Fruit fly (Drosophila melanogaster) whole organism, embryonic: ENCODE results near the gene CG2865.

ENCODE experiments used
- CG10147 ChIP-seq: fragments of 200-800 bp; sonication (Bioruptor generic); optimal IDR thresholded peaks from 2 replicates; lab custom pipeline; 2019; ENCODE audit warnings: missing biosample characterization, mild to moderate bottlenecking, missing genetic modification characterization, moderate library complexity
- CG10209 ChIP-seq: fragments of 200-800 bp; sonication (Bioruptor generic); optimal IDR thresholded peaks from 3 replicates; lab custom pipeline; 2017; ENCODE audit warnings: missing biosample characterization, mild to moderate bottlenecking, missing genetic modification characterization, missing genetic modification reagents
- CG11085 ChIP-seq: fragments of 200-800 bp; sonication (Bioruptor generic); IDR thresholded peaks from 2 replicates; pipeline ENCODE4 v1.3.6; 2022; ENCODE audit warnings: missing biosample characterization, missing genetic modification characterization
- CG11247 ChIP-seq: fragments of 200-800 bp; sonication (Bioruptor generic); IDR thresholded peaks from 2 replicates; pipeline ENCODE4 v1.3.6; 2022; ENCODE audit warnings: missing biosample characterization, missing genetic modification characterization
- CG12659 ChIP-seq: fragments of 200-800 bp; sonication (Bioruptor generic); optimal IDR thresholded peaks from 3 replicates; lab custom pipeline; 2017; ENCODE audit warnings: mild to moderate bottlenecking, missing biosample characterization, missing genetic modification reagents, missing genetic modification characterization
- CG13296 ChIP-seq: fragments of 200-800 bp; sonication (Bioruptor generic); optimal IDR thresholded peaks from 3 replicates; lab custom pipeline; 2018; ENCODE audit warnings: missing biosample characterization, mild to moderate bottlenecking, missing genetic modification characterization
- CG13894 ChIP-seq: fragments of 200-800 bp; sonication (Bioruptor generic); optimal IDR thresholded peaks from 3 replicates; lab custom pipeline; 2018; ENCODE audit warnings: missing biosample characterization, mild to moderate bottlenecking, missing genetic modification characterization, moderate library complexity
- CG14965 ChIP-seq: fragments of 200-800 bp; sonication (Bioruptor generic); optimal IDR thresholded peaks from 2 replicates; lab custom pipeline; 2016; ENCODE audit warnings: missing biosample characterization, missing genetic modification characterization, borderline replicate concordance
- CG15514 ChIP-seq: fragments of 200-800 bp; sonication (Bioruptor generic); optimal IDR thresholded peaks from 3 replicates; lab custom pipeline; 2017; ENCODE audit warnings: missing biosample characterization, missing genetic modification characterization, mild to moderate bottlenecking, moderate library complexity, missing genetic modification reagents
- CG17359 ChIP-seq: fragments of 200-800 bp; sonication (Bioruptor generic); optimal IDR thresholded peaks from 3 replicates; lab custom pipeline; 2018; ENCODE audit warnings: missing biosample characterization, mild to moderate bottlenecking, missing genetic modification characterization, moderate library complexity
- CG17829 ChIP-seq: fragments of 200-800 bp; optimal IDR thresholded peaks from 2 replicates; lab custom pipeline; 2019; ENCODE audit warnings: missing biosample characterization, mild to moderate bottlenecking, missing genetic modification characterization, moderate library complexity
- CG18619 ChIP-seq: fragments of 200-800 bp; sonication (Bioruptor generic); optimal IDR thresholded peaks from 3 replicates; lab custom pipeline; 2017; ENCODE audit warnings: missing biosample characterization, mild to moderate bottlenecking, missing genetic modification characterization
- CG30403 ChIP-seq: fragments of 200-800 bp; sonication (Bioruptor generic); optimal IDR thresholded peaks from 3 replicates; lab custom pipeline; 2016; ENCODE audit warnings: missing biosample characterization, missing genetic modification characterization
- CG31224 ChIP-seq: fragments of 200-800 bp; sonication (Bioruptor generic); IDR thresholded peaks from 2 replicates; pipeline ENCODE4 v1.3.6; 2022; ENCODE audit warnings: missing biosample characterization, missing genetic modification characterization
- CG3163 ChIP-seq: fragments of 200-800 bp; sonication (Bioruptor generic); optimal IDR thresholded peaks from 3 replicates; lab custom pipeline; 2016; ENCODE audit warnings: missing biosample characterization, missing genetic modification characterization
- CG34422 ChIP-seq: fragments of 200-800 bp; sonication (Bioruptor generic); IDR thresholded peaks from 3 replicates; pipeline ENCODE4 v1.3.6; 2022; ENCODE audit warnings: missing biosample characterization, missing genetic modification characterization
- CG4820 ChIP-seq: fragments of 200-800 bp; sonication (Bioruptor generic); optimal IDR thresholded peaks from 3 replicates; lab custom pipeline; 2016; ENCODE audit warnings: missing biosample characterization, missing genetic modification characterization
- CG6689 ChIP-seq: fragments of 200-800 bp; sonication (Bioruptor generic); IDR thresholded peaks from 2 replicates; pipeline ENCODE4 v1.3.6; 2022; ENCODE audit warnings: missing biosample characterization, missing genetic modification characterization
- CG7786 ChIP-seq: fragments of 200-800 bp; sonication (Bioruptor generic); optimal IDR thresholded peaks from 2 replicates; lab custom pipeline; 2016; ENCODE audit warnings: missing biosample characterization, missing genetic modification characterization
- CG7963 ChIP-seq: fragments of 200-800 bp; sonication (Bioruptor generic); IDR thresholded peaks from 3 replicates; pipeline ENCODE4 v1.3.6; 2022; ENCODE audit warnings: missing biosample characterization, missing genetic modification characterization; ENCODE audit not compliant: partially characterized antibody
- CG8765 ChIP-seq: fragments of 200-800 bp; sonication (Bioruptor generic); IDR thresholded peaks from 2 replicates; pipeline ENCODE4 v1.3.6; 2022; ENCODE audit warnings: missing biosample characterization, missing genetic modification characterization
- CG9817 ChIP-seq: fragments of 200-800 bp; sonication (Bioruptor generic); optimal IDR thresholded peaks from 2 replicates; lab custom pipeline; 2018; ENCODE audit warnings: missing biosample characterization, mild to moderate bottlenecking, missing genetic modification characterization, moderate library complexity
- CTCF ChIP-seq: fragments of 200-800 bp; sonication (Bioruptor generic); optimal IDR thresholded peaks from 2 replicates; lab custom pipeline; 2017; ENCODE audit warnings: missing biosample characterization, mild to moderate bottlenecking, missing genetic modification characterization, moderate library complexity
- Doc3 ChIP-seq: fragments of 200-800 bp; sonication (Bioruptor generic); IDR thresholded peaks from 3 replicates; pipeline ENCODE4 v1.3.6; 2022; ENCODE audit warnings: missing biosample characterization, missing genetic modification characterization; ENCODE audit not compliant: partially characterized antibody
- Gsc ChIP-seq: fragments of 200-800 bp; sonication (Bioruptor generic); IDR thresholded peaks from 2 replicates; pipeline ENCODE4 v1.3.6; 2022; ENCODE audit warnings: missing biosample characterization, missing genetic modification characterization
- Hr3 ChIP-seq: fragments of 200-800 bp; sonication (Bioruptor generic); optimal IDR thresholded peaks from 3 replicates; lab custom pipeline; 2016; ENCODE audit warnings: missing biosample characterization, missing genetic modification characterization
- Hsf ChIP-seq: fragments of 200-800 bp; sonication (Bioruptor generic); optimal IDR thresholded peaks from 3 replicates; lab custom pipeline; 2016; ENCODE audit warnings: missing biosample characterization, missing genetic modification characterization
- Lpt ChIP-seq: fragments of >200 bp; optimal IDR thresholded peaks from 2 replicates; lab custom pipeline; 2018; ENCODE audit warnings: missing biosample characterization, missing genetic modification characterization
- Mad ChIP-seq: fragments of 200-800 bp; sonication (Bioruptor generic); optimal IDR thresholded peaks from 2 replicates; lab custom pipeline; 2016; ENCODE audit warnings: missing biosample characterization, missing genetic modification characterization
- Med ChIP-seq: fragments of 200-800 bp; sonication (Bioruptor generic); peaks from one replicate; lab custom pipeline; 2016; ENCODE audit warnings: missing biosample characterization, missing genetic modification characterization, mild to moderate bottlenecking, inconsistent platforms, moderate library complexity
- Ptx1 ChIP-seq: fragments of 200-800 bp; sonication (Bioruptor generic); IDR thresholded peaks from 2 replicates; pipeline ENCODE4 v1.3.6; 2022; ENCODE audit warnings: missing biosample characterization, missing genetic modification characterization
- amos ChIP-seq: fragments of 200-800 bp; sonication (Bioruptor generic); IDR thresholded peaks from 2 replicates; pipeline ENCODE4 v1.3.6; 2022; ENCODE audit warnings: missing biosample characterization, missing genetic modification characterization; ENCODE audit not compliant: partially characterized antibody
- bigmax ChIP-seq: fragments of 200-800 bp; sonication (Bioruptor generic); optimal IDR thresholded peaks from 2 replicates; lab custom pipeline; 2018; ENCODE audit warnings: missing biosample characterization, mild to moderate bottlenecking, missing genetic modification characterization
- btn ChIP-seq: fragments of 200-800 bp; sonication (Bioruptor generic); optimal IDR thresholded peaks from 2 replicates; lab custom pipeline; 2016; ENCODE audit warnings: missing biosample characterization, missing genetic modification characterization
- cas ChIP-seq: fragments of 200-800 bp; sonication (Bioruptor generic); IDR thresholded peaks from 2 replicates; pipeline ENCODE4 v1.3.6; 2022; ENCODE audit warnings: missing biosample characterization, missing genetic modification characterization
- croc ChIP-seq: fragments of 200-800 bp; sonication (Bioruptor generic); conservative IDR thresholded peaks from 3 replicates; pipeline ENCODE4 v1.3.6; 2022; ENCODE audit warnings: missing biosample characterization, missing genetic modification characterization
- dysf ChIP-seq: fragments of 200-800 bp; sonication (Bioruptor generic); IDR thresholded peaks from 3 replicates; pipeline ENCODE4 v1.3.6; 2022; ENCODE audit warnings: missing biosample characterization, missing genetic modification characterization
- fd96Cb ChIP-seq: fragments of 200-800 bp; sonication (Bioruptor generic); optimal IDR thresholded peaks from 2 replicates; lab custom pipeline; 2018; ENCODE audit warnings: missing biosample characterization, mild to moderate bottlenecking, missing genetic modification characterization, moderate library complexity
- gcm2 ChIP-seq: fragments of 200-800 bp; sonication (Bioruptor generic); optimal IDR thresholded peaks from 2 replicates; lab custom pipeline; 2016; ENCODE audit warnings: missing biosample characterization, missing genetic modification characterization
- gt ChIP-seq: fragments of 200-800 bp; sonication (Bioruptor generic); IDR thresholded peaks from 2 replicates; pipeline ENCODE4 v1.3.6; 2022; ENCODE audit warnings: missing biosample characterization, missing genetic modification characterization
- hbn ChIP-seq: fragments of 200-800 bp; sonication (Bioruptor generic); IDR thresholded peaks from 2 replicates; pipeline ENCODE4 v1.3.6; 2022; ENCODE audit warnings: missing biosample characterization, missing genetic modification characterization; ENCODE audit not compliant: partially characterized antibody
- lab ChIP-seq: fragments of 200-800 bp; sonication (Bioruptor generic); optimal IDR thresholded peaks from 3 replicates; lab custom pipeline; 2017; ENCODE audit warnings: missing biosample characterization, missing genetic modification characterization, mild to moderate bottlenecking, moderate library complexity, missing genetic modification reagents
- lola ChIP-seq, 3 experiments: fragments of >200 bp in 2 of 3; fragments of 200-800 bp in 1 of 3; sonication (Bioruptor generic) in 1 of 3; optimal IDR thresholded peaks; 2 replicates each; lab custom pipeline; 2017 to 2019; ENCODE audit warnings: missing biosample characterization in 3 of 3, missing genetic modification characterization in 3 of 3, mild to moderate bottlenecking in 1 of 3, moderate library complexity in 1 of 3
- nom ChIP-seq: fragments of 200-800 bp; sonication (Bioruptor generic); optimal IDR thresholded peaks from 2 replicates; lab custom pipeline; 2017; ENCODE audit warnings: missing biosample characterization, missing genetic modification characterization, mild to moderate bottlenecking, moderate library complexity, missing genetic modification reagents
- oc ChIP-seq: fragments of 200-800 bp; sonication (Bioruptor generic); optimal IDR thresholded peaks from 2 replicates; lab custom pipeline; 2018; ENCODE audit warnings: missing biosample characterization, mild to moderate bottlenecking, missing genetic modification characterization, moderate library complexity
- pan ChIP-seq, 4 experiments: fragments of >200 bp in 3 of 4; fragments of 200-800 bp in 1 of 4; sonication (Bioruptor generic) in 1 of 4; optimal IDR thresholded peaks in 3 of 4; IDR thresholded peaks in 1 of 4; 2 replicates each; pipeline versions ENCODE4 v1.3.6 to Lab custom; 2017 to 2022; ENCODE audit warnings: missing biosample characterization in 2 of 4, missing genetic modification characterization in 2 of 4, mixed read lengths in 1 of 4
- sqz ChIP-seq: fragments of 200-800 bp; sonication (Bioruptor generic); optimal IDR thresholded peaks from 3 replicates; lab custom pipeline; 2018; ENCODE audit warnings: missing biosample characterization, mild to moderate bottlenecking, missing genetic modification characterization
- tio ChIP-seq: fragments of 200-800 bp; sonication (Bioruptor generic); optimal IDR thresholded peaks from 2 replicates; lab custom pipeline; 2017; ENCODE audit warnings: missing biosample characterization, missing genetic modification characterization, inconsistent platforms
- trh ChIP-seq: fragments of 200-800 bp; sonication (Bioruptor generic); optimal IDR thresholded peaks from 2 replicates; lab custom pipeline; 2016; ENCODE audit warnings: missing biosample characterization, missing genetic modification characterization

CG2865 gene

dm6 chrX:2298708-2299370, 5.6 kb upstream of the CG2865 start (continued):
- peak in 1 of 3 experiments; percentile 87 for TF ChIP-seq lola (GFP tag; optimal IDR thresholded peaks at IDR 0.05; lab: Kevin White, UChicago)
- TF ChIP-seq Lpt (GFP tag; lab: Kevin White, UChicago): no peak
- TF ChIP-seq CG3163 (GFP tag; lab: Kevin White, UChicago): peak; percentile 54
- peak; percentile 1 for TF ChIP-seq CG15514
- TF ChIP-seq CG11085 (GFP tag; lab: Robert Waterston, UW): no peak
- peak; percentile 77 for TF ChIP-seq Ptx1 (GFP tag; lab: Robert Waterston, UW)
- TF ChIP-seq CG11247 (GFP tag; lab: Robert Waterston, UW): peak; percentile 44; the same call in 1 of the 2 replicates
- TF ChIP-seq Med (GFP tag; lab: Kevin White, UChicago): peak; percentile 97
- TF ChIP-seq CG10209 (GFP tag; lab: Kevin White, UChicago): peak; percentile 75
- TF ChIP-seq CG34422 (GFP tag; lab: Robert Waterston, UW): peak; percentile 83
- TF ChIP-seq CG17359 (tag; lab: Kevin White, UChicago): peak; percentile 84
- TF ChIP-seq cas: no peak; the same call in 1 of the 2 replicates
- TF ChIP-seq amos (GFP tag; lab: Robert Waterston, UW): no peak
- TF ChIP-seq CG13894 (tag; lab: Kevin White, UChicago): no peak
- TF ChIP-seq fd96Cb (tag; lab: Kevin White, UChicago): peak; percentile 79
- TF ChIP-seq CG6689 (GFP tag; lab: Robert Waterston, UW): peak; percentile 90
- TF ChIP-seq btn: peak; percentile 81
- peak; percentile 100 for TF ChIP-seq CG4820 (GFP tag; lab: Kevin White, UChicago)
- peak; percentile 70 for TF ChIP-seq CG7786 (GFP tag; lab: Kevin White, UChicago)
- no peak for TF ChIP-seq pan (optimal IDR thresholded peaks at IDR 0.05; lab: Kevin White, UChicago)
- TF ChIP-seq pan (GFP tag; optimal IDR thresholded peaks at IDR 0.05 in 1 of 2, IDR thresholded peaks at IDR 0.05 in 1 of 2): peak in 1 of 2 experiments; percentile 88
- peak; percentile 14 for TF ChIP-seq CG10147 (GFP tag; lab: Kevin White, UChicago)
- TF ChIP-seq CG9817 (tag; lab: Kevin White, UChicago): peak; percentile 19
- TF ChIP-seq Mad (GFP tag; lab: Kevin White, UChicago): peak; percentile 70
- TF ChIP-seq lab (GFP tag; lab: Kevin White, UChicago): peak; percentile 74
- TF ChIP-seq dysf (GFP tag; lab: Robert Waterston, UW): peak; percentile 66; the same call in 2 of the 3 replicates
- peak; percentile 57 for TF ChIP-seq Hr3 (GFP tag; lab: Kevin White, UChicago)
- TF ChIP-seq bigmax: no peak
- peak; percentile 83 for TF ChIP-seq nom (GFP tag; lab: Kevin White, UChicago)
- peak; percentile 66 for TF ChIP-seq CG12659 (GFP tag; lab: Kevin White, UChicago)
- peak; percentile 75 for TF ChIP-seq croc (GFP tag; lab: Robert Waterston, UW)
- TF ChIP-seq CG14965 (GFP tag; lab: Kevin White, UChicago): no peak
- peak; percentile 52 for TF ChIP-seq sqz (GFP tag; lab: Kevin White, UChicago)
- peak; percentile 73 for TF ChIP-seq CG8765 (GFP tag; lab: Robert Waterston, UW)
- TF ChIP-seq gcm2 (GFP tag; lab: Kevin White, UChicago): peak; percentile 75
- no peak for TF ChIP-seq CG31224 (GFP tag; lab: Robert Waterston, UW)
- peak; percentile 59 for TF ChIP-seq tio (GFP tag; lab: Kevin White, UChicago)
- TF ChIP-seq Doc3: no peak
- no peak for TF ChIP-seq trh
- peak; percentile 35 for TF ChIP-seq CG13296
- peak; percentile 93 for TF ChIP-seq CG17829 (tag; lab: Kevin White, UChicago)
- TF ChIP-seq oc (tag; lab: Kevin White, UChicago): peak; percentile 89
- no peak for TF ChIP-seq hbn (GFP tag; lab: Robert Waterston, UW)
- TF ChIP-seq CTCF (GFP tag; lab: Kevin White, UChicago): peak; percentile 4
- TF ChIP-seq CG30403 (GFP tag; lab: Kevin White, UChicago): peak; percentile 78
- peak; percentile 47 for TF ChIP-seq CG18619
- TF ChIP-seq CG7963 (GFP tag; lab: Robert Waterston, UW): no peak
- TF ChIP-seq Hsf (GFP tag; lab: Kevin White, UChicago): peak; percentile 88
- TF ChIP-seq Gsc (GFP tag; lab: Robert Waterston, UW): no peak
- peak; percentile 74 for TF ChIP-seq gt (GFP tag; lab: Robert Waterston, UW)
